Worm (Caenorhabditis elegans) whole organism, early embryonic: ENCODE results near the gene F59E12.15.

Source experiments
- B0310.2 ChIP-seq: sonication (generic microtip); optimal IDR thresholded peaks from 2 replicates; lab custom pipeline; 2016; ENCODE audit warnings: mild to moderate bottlenecking, missing genetic modification characterization, missing compliant biosample characterization
- aly-1 ChIP-seq: sonication (generic microtip); optimal IDR thresholded peaks from 2 replicates; lab custom pipeline; 2016; ENCODE audit warnings: missing genetic modification characterization, missing compliant biosample characterization
- ama-1 ChIP-seq: fragments of 150-350 bp; optimal IDR thresholded peaks from 2 replicates; lab custom pipeline; 2014
- flt-1 ChIP-seq: fragments of 200-800 bp; sonication (Bioruptor generic); IDR thresholded peaks from 2 replicates; pipeline ENCODE4 v1.3.6; 2022; ENCODE audit warnings: missing genetic modification characterization, missing compliant biosample characterization
- pes-1 ChIP-seq: fragments of 200-800 bp; sonication (Bioruptor generic); IDR thresholded peaks from 2 replicates; pipeline ENCODE4 v1.3.6; 2022; ENCODE audit warnings: missing genetic modification reagents, missing genetic modification characterization, missing compliant biosample characterization

ce11 chrII:5594210-5594764, 33.9 kb downstream of the F59E12.15 start, which contains the start of gene ttc-4:
- TF ChIP-seq B0310.2 (tag; lab: Kevin White, UChicago) (no peak), flt-1 (no peak), aly-1 (no peak), pes-1 (GFP tag; lab: Robert Waterston, UW) (peak; percentile 56), ama-1 (lab: Kevin White, UChicago) (no peak)
